Fruit fly (Drosophila melanogaster) whole organism, adult: ENCODE measurements around the gene Gr64f.
A peak's percentile ranks its signal among the peaks of the same experiment; 100 is the strongest.

ENCODE experiments used
- CG11617 ChIP-seq: fragments of 200-800 bp; sonication (Bioruptor generic); optimal IDR thresholded peaks from 2 replicates; lab custom pipeline; 2017; ENCODE audit warnings: mild to moderate bottlenecking, missing biosample characterization, missing genetic modification reagents, missing genetic modification characterization
- CG12768 ChIP-seq: fragments of 200-800 bp; sonication (Bioruptor generic); optimal IDR thresholded peaks from 2 replicates; lab custom pipeline; 2017; ENCODE audit warnings: missing biosample characterization, missing genetic modification characterization, mild to moderate bottlenecking, moderate library complexity, missing genetic modification reagents
- CG14711 ChIP-seq: fragments of 200-800 bp; sonication (Bioruptor generic); optimal IDR thresholded peaks from 2 replicates; lab custom pipeline; 2018; ENCODE audit warnings: missing biosample characterization, mild to moderate bottlenecking, missing genetic modification characterization, moderate library complexity
- CG1620 ChIP-seq: fragments of 200-800 bp; sonication (Bioruptor generic); optimal IDR thresholded peaks from 2 replicates; lab custom pipeline; 2016; ENCODE audit warnings: missing biosample characterization, missing genetic modification characterization
- CG33017 ChIP-seq: fragments of 200-800 bp; sonication (Bioruptor generic); optimal IDR thresholded peaks from 2 replicates; lab custom pipeline; 2018; ENCODE audit warnings: missing biosample characterization, mild to moderate bottlenecking, missing genetic modification characterization, moderate library complexity
- CG5204 ChIP-seq: fragments of 200-800 bp; sonication (Bioruptor generic); optimal IDR thresholded peaks from 2 replicates; lab custom pipeline; 2016; ENCODE audit warnings: missing biosample characterization, missing genetic modification characterization
- CG7045 ChIP-seq: fragments of 200-800 bp; sonication (Bioruptor generic); optimal IDR thresholded peaks from 2 replicates; lab custom pipeline; 2017; ENCODE audit warnings: missing biosample characterization, mild to moderate bottlenecking, missing genetic modification characterization
- CG7101 ChIP-seq: fragments of 200-800 bp; sonication (Bioruptor generic); optimal IDR thresholded peaks from 2 replicates; lab custom pipeline; 2018; ENCODE audit warnings: missing biosample characterization, mild to moderate bottlenecking, missing genetic modification characterization, moderate library complexity
- Clk ChIP-seq: fragments of 200-800 bp; sonication (Bioruptor generic); optimal IDR thresholded peaks from 2 replicates; lab custom pipeline; 2017; ENCODE audit warnings: missing biosample characterization, missing genetic modification characterization
- Crg-1 ChIP-seq: fragments of 200-800 bp; sonication (Bioruptor generic); optimal IDR thresholded peaks from 2 replicates; lab custom pipeline; 2016; ENCODE audit warnings: missing biosample characterization, missing genetic modification characterization
- Hr96 ChIP-seq: fragments of 200-800 bp; sonication (Bioruptor generic); optimal IDR thresholded peaks from 2 replicates; lab custom pipeline; 2016; ENCODE audit warnings: missing biosample characterization, missing genetic modification characterization
- Mnt ChIP-seq: fragments of 200-800 bp; sonication (Bioruptor generic); optimal IDR thresholded peaks from 2 replicates; lab custom pipeline; 2016; ENCODE audit warnings: missing biosample characterization, mild to moderate bottlenecking, missing genetic modification characterization
- bab1 ChIP-seq: fragments of 200-800 bp; sonication (Bioruptor generic); optimal IDR thresholded peaks from 3 replicates; lab custom pipeline; 2019; ENCODE audit warnings: missing biosample characterization, mild to moderate bottlenecking, missing genetic modification characterization, moderate library complexity
- cic ChIP-seq: fragments of 200-800 bp; sonication (Bioruptor generic); optimal IDR thresholded peaks from 2 replicates; lab custom pipeline; 2017; ENCODE audit warnings: missing biosample characterization, mild to moderate bottlenecking, missing genetic modification characterization, moderate library complexity
- cnc ChIP-seq, 2 experiments: fragments of >200 bp; optimal IDR thresholded peaks; 2 replicates each; lab custom pipeline; 2017
- kay ChIP-seq: fragments of 200-800 bp; sonication (Bioruptor generic); peaks from one replicate; lab custom pipeline; 2016; ENCODE audit warnings: missing biosample characterization, missing genetic modification characterization, borderline replicate concordance
- ovo ChIP-seq: fragments of 200-800 bp; sonication (Bioruptor generic); optimal IDR thresholded peaks from 2 replicates; lab custom pipeline; 2016; ENCODE audit warnings: missing biosample characterization, missing genetic modification characterization
- pad ChIP-seq: fragments of 200-800 bp; sonication (Bioruptor generic); optimal IDR thresholded peaks from 3 replicates; lab custom pipeline; 2017; ENCODE audit warnings: missing biosample characterization, missing genetic modification characterization, mild to moderate bottlenecking, moderate library complexity, missing genetic modification reagents
- tj ChIP-seq: fragments of 200-800 bp; sonication (Bioruptor generic); optimal IDR thresholded peaks from 3 replicates; lab custom pipeline; 2017; ENCODE audit warnings: missing biosample characterization, mild to moderate bottlenecking, missing genetic modification characterization, moderate library complexity
- toe ChIP-seq: fragments of 200-800 bp; sonication (Bioruptor generic); optimal IDR thresholded peaks from 2 replicates; lab custom pipeline; 2016; ENCODE audit warnings: missing biosample characterization, missing genetic modification characterization

Gr64f gene

dm6 chr3L:4070221-4070995 lies 34.8 kb downstream of the Gr64f start:
- TF ChIP-seq toe (GFP tag; lab: Kevin White, UChicago) (no peak), bab1 (GFP tag; lab: Kevin White, UChicago) (peak; percentile 47), Crg-1 (GFP tag; lab: Kevin White, UChicago) (no peak), CG14711 (tag; lab: Kevin White, UChicago) (peak; percentile 76), Mnt (GFP tag; lab: Kevin White, UChicago) (no peak), CG12768 (GFP tag; lab: Kevin White, UChicago) (peak; percentile 74), Hr96 (GFP tag; lab: Kevin White, UChicago) (peak; percentile 19), kay (GFP tag; lab: Kevin White, UChicago) (peak; percentile 26), CG7101 (tag; lab: Kevin White, UChicago) (peak; percentile 82), pad (GFP tag; lab: Kevin White, UChicago) (no peak), CG1620 (GFP tag; lab: Kevin White, UChicago) (no peak), CG7045 (GFP tag; lab: Kevin White, UChicago) (no peak), CG33017 (tag; lab: Kevin White, UChicago) (peak; percentile 81), ovo (no peak), cic (GFP tag; lab: Kevin White, UChicago) (peak; percentile 1), CG5204 (GFP tag; lab: Kevin White, UChicago) (no peak), cnc (optimal IDR thresholded peaks at IDR 0.05; lab: Kevin White, UChicago) (no peak), tj (GFP tag; lab: Kevin White, UChicago) (peak; percentile 17), CG11617 (GFP tag; lab: Kevin White, UChicago) (no peak), Clk (no peak)

- TF ChIP-seq toe (GFP tag; lab: Kevin White, UChicago) (peak; percentile 72), kay (GFP tag; lab: Kevin White, UChicago) (no peak), Hr96 (GFP tag; lab: Kevin White, UChicago) (no peak), CG5204 (GFP tag; lab: Kevin White, UChicago) (peak; percentile 82), CG33017 (tag; lab: Kevin White, UChicago) (peak; percentile 22), ovo (no peak), CG12768 (GFP tag; lab: Kevin White, UChicago) (peak; percentile 43), bab1 (GFP tag; lab: Kevin White, UChicago) (no peak), CG7045 (GFP tag; lab: Kevin White, UChicago) (peak; percentile 66), Crg-1 (GFP tag; lab: Kevin White, UChicago) (peak; percentile 1), cnc (optimal IDR thresholded peaks at IDR 0.05; lab: Kevin White, UChicago) (no peak), CG11617 (GFP tag; lab: Kevin White, UChicago) (peak; percentile 10), pad (GFP tag; lab: Kevin White, UChicago) (no peak), CG1620 (GFP tag; lab: Kevin White, UChicago) (peak; percentile 9), CG14711 (tag; lab: Kevin White, UChicago) (peak; percentile 72), CG7101 (tag; lab: Kevin White, UChicago) (peak; percentile 52), tj (GFP tag; lab: Kevin White, UChicago) (no peak), Mnt (GFP tag; lab: Kevin White, UChicago) (no peak), cic (GFP tag; lab: Kevin White, UChicago) (no peak), Clk (peak; percentile 41)
Measured at dm6 chr3L:4070996-4071379, 35.4 kb downstream of the Gr64f start.

dm6 chr3L:4071561-4072049 lies 36.0 kb downstream of the Gr64f start, which contains the start of gene wit:
Gene wit (minus strand): TSS chr3L:4071717.
- TF ChIP-seq CG5204 (GFP tag; lab: Kevin White, UChicago): no peak
- peak; percentile 32 for TF ChIP-seq bab1 (GFP tag; lab: Kevin White, UChicago)
- TF ChIP-seq pad (GFP tag; lab: Kevin White, UChicago): no peak
- TF ChIP-seq Mnt (GFP tag; lab: Kevin White, UChicago): peak; percentile 83
- TF ChIP-seq Clk: peak; percentile 48
- TF ChIP-seq kay (GFP tag; lab: Kevin White, UChicago): no peak
- TF ChIP-seq CG7045 (GFP tag; lab: Kevin White, UChicago): peak; percentile 9
- TF ChIP-seq ovo: peak; percentile 15
- no peak for TF ChIP-seq Crg-1 (GFP tag; lab: Kevin White, UChicago)
- peak; percentile 34 for TF ChIP-seq cic (GFP tag; lab: Kevin White, UChicago)
- peak; percentile 58 for TF ChIP-seq CG12768 (GFP tag; lab: Kevin White, UChicago)
- peak; percentile 75 for TF ChIP-seq CG33017 (tag; lab: Kevin White, UChicago)
- TF ChIP-seq CG14711 (tag; lab: Kevin White, UChicago): peak; percentile 14
- no peak for TF ChIP-seq CG11617 (GFP tag; lab: Kevin White, UChicago)
- no peak for TF ChIP-seq toe (GFP tag; lab: Kevin White, UChicago)
- peak; percentile 73 for TF ChIP-seq tj (GFP tag; lab: Kevin White, UChicago)
- no peak for TF ChIP-seq cnc (optimal IDR thresholded peaks at IDR 0.05; lab: Kevin White, UChicago)
- peak; percentile 31 for TF ChIP-seq Hr96 (GFP tag; lab: Kevin White, UChicago)
- TF ChIP-seq CG1620 (GFP tag; lab: Kevin White, UChicago): no peak
- peak; percentile 42 for TF ChIP-seq CG7101 (tag; lab: Kevin White, UChicago)

dm6 chr3L:4072717-4073116 lies 37.1 kb downstream of the Gr64f start:
- TF ChIP-seq ovo: no peak
- TF ChIP-seq CG7101 (tag; lab: Kevin White, UChicago): no peak
- TF ChIP-seq CG33017 (tag; lab: Kevin White, UChicago): no peak
- TF ChIP-seq toe (GFP tag; lab: Kevin White, UChicago): no peak
- no peak for TF ChIP-seq pad (GFP tag; lab: Kevin White, UChicago)
- no peak for TF ChIP-seq CG1620 (GFP tag; lab: Kevin White, UChicago)
- TF ChIP-seq tj (GFP tag; lab: Kevin White, UChicago): no peak
- TF ChIP-seq CG11617 (GFP tag; lab: Kevin White, UChicago): no peak
- TF ChIP-seq Mnt (GFP tag; lab: Kevin White, UChicago): no peak
- TF ChIP-seq cnc (optimal IDR thresholded peaks at IDR 0.05; lab: Kevin White, UChicago): no peak
- TF ChIP-seq cic (GFP tag; lab: Kevin White, UChicago): no peak
- TF ChIP-seq kay (GFP tag; lab: Kevin White, UChicago): no peak
- no peak for TF ChIP-seq CG12768 (GFP tag; lab: Kevin White, UChicago)
- no peak for TF ChIP-seq CG14711 (tag; lab: Kevin White, UChicago)
- TF ChIP-seq Clk: no peak
- TF ChIP-seq CG7045 (GFP tag; lab: Kevin White, UChicago): no peak
- TF ChIP-seq bab1 (GFP tag; lab: Kevin White, UChicago): no peak
- no peak for TF ChIP-seq CG5204 (GFP tag; lab: Kevin White, UChicago)
- TF ChIP-seq Hr96 (GFP tag; lab: Kevin White, UChicago): no peak
